Worm (Caenorhabditis elegans) whole organism, young adult: Measurements from ENCODE around the gene str-159.
A peak's percentile ranks its signal among the peaks of the same experiment; 100 is the strongest.

Experiments used
- B0336.3 ChIP-seq: fragments of 200-800 bp; sonication (Bioruptor generic); IDR thresholded peaks from 2 replicates; pipeline ENCODE4 v1.3.6; 2022; ENCODE audit warnings: missing genetic modification characterization, missing compliant biosample characterization
- D2030.7 ChIP-seq: fragments of 200-800 bp; sonication (Bioruptor generic); IDR thresholded peaks from 2 replicates; pipeline ENCODE4 v1.3.6; 2022; ENCODE audit warnings: missing genetic modification reagents, missing genetic modification characterization, missing compliant biosample characterization
- F52B5.7 ChIP-seq: sonication (generic microtip); optimal IDR thresholded peaks from 2 replicates; lab custom pipeline; 2016; ENCODE audit warnings: mild to moderate bottlenecking, missing genetic modification characterization, missing compliant biosample characterization
- F55B11.4 ChIP-seq: sonication (generic microtip); optimal IDR thresholded peaks from 2 replicates; lab custom pipeline; 2016; ENCODE audit warnings: missing compliant biosample characterization, missing genetic modification characterization, borderline replicate concordance; ENCODE audit not compliant: insufficient read depth
- K11D2.4 ChIP-seq: fragments of 200-800 bp; sonication (Bioruptor generic); IDR thresholded peaks from 2 replicates; pipeline ENCODE4 v1.3.6; 2022; ENCODE audit warnings: missing genetic modification reagents, missing genetic modification characterization, missing compliant biosample characterization
- T26A5.8 ChIP-seq: sonication (generic microtip); optimal IDR thresholded peaks from 2 replicates; lab custom pipeline; 2016; ENCODE audit warnings: missing genetic modification characterization, missing compliant biosample characterization
- ZK185.1 ChIP-seq: sonication (generic microtip); optimal IDR thresholded peaks from 2 replicates; lab custom pipeline; 2016; ENCODE audit warnings: mild to moderate bottlenecking, missing genetic modification characterization, missing compliant biosample characterization; ENCODE audit not compliant: poor library complexity, severe bottlenecking
- athp-1 ChIP-seq: sonication (generic microtip); optimal IDR thresholded peaks from 2 replicates; lab custom pipeline; 2017; ENCODE audit warnings: mild to moderate bottlenecking, missing genetic modification characterization, missing compliant biosample characterization
- ccch-3 ChIP-seq: fragments of 200-800 bp; sonication (Bioruptor generic); optimal IDR thresholded peaks from 2 replicates; lab custom pipeline; 2018; ENCODE audit warnings: mild to moderate bottlenecking, missing genetic modification characterization, missing compliant biosample characterization
- ceh-27 ChIP-seq: fragments of 200-800 bp; sonication (Bioruptor generic); optimal IDR thresholded peaks from 2 replicates; lab custom pipeline; 2018; ENCODE audit warnings: mild to moderate bottlenecking, missing genetic modification characterization, moderate library complexity, missing compliant biosample characterization
- ceh-40 ChIP-seq: fragments of 200-800 bp; sonication (Bioruptor generic); IDR thresholded peaks from 2 replicates; pipeline ENCODE4 v1.3.6; 2022; ENCODE audit warnings: missing genetic modification characterization, missing compliant biosample characterization
- ceh-79 ChIP-seq: sonication (generic microtip); optimal IDR thresholded peaks from 2 replicates; lab custom pipeline; 2017; ENCODE audit warnings: mild to moderate bottlenecking, missing genetic modification characterization, missing compliant biosample characterization
- ceh-91 ChIP-seq: fragments of 200-800 bp; sonication (Bioruptor generic); IDR thresholded peaks from 2 replicates; pipeline ENCODE4 v1.3.6; 2022; ENCODE audit warnings: missing genetic modification reagents, missing genetic modification characterization, missing compliant biosample characterization
- die-1 ChIP-seq: sonication (generic microtip); optimal IDR thresholded peaks from 2 replicates; lab custom pipeline; 2016; ENCODE audit warnings: missing genotype, mild to moderate bottlenecking, missing genetic modification characterization, missing compliant biosample characterization
- dpl-1 ChIP-seq: fragments of 150-350 bp; optimal IDR thresholded peaks from 2 replicates; lab custom pipeline; 2014; ENCODE audit warnings: missing biosample characterization, missing genetic modification reagents, missing genetic modification characterization
- egl-44 ChIP-seq: fragments of 200-800 bp; sonication (Bioruptor generic); IDR thresholded peaks from 2 replicates; pipeline ENCODE4 v1.3.6; 2022; ENCODE audit warnings: missing genetic modification reagents, missing genetic modification characterization, missing compliant biosample characterization
- ekl-4 ChIP-seq: fragments of 200-800 bp; sonication (Bioruptor generic); IDR thresholded peaks from 2 replicates; pipeline ENCODE4 v1.3.6; 2022; ENCODE audit warnings: missing genetic modification reagents, missing genetic modification characterization, missing compliant biosample characterization
- fkh-3 ChIP-seq: sonication (generic microtip); optimal IDR thresholded peaks from 2 replicates; lab custom pipeline; 2016; ENCODE audit warnings: mild to moderate bottlenecking, missing genetic modification characterization, missing compliant biosample characterization
- hmg-1.2 ChIP-seq: fragments of 200-800 bp; sonication (Bioruptor generic); IDR thresholded peaks from 2 replicates; pipeline ENCODE4 v1.3.6; 2022; ENCODE audit warnings: missing genetic modification reagents, missing genetic modification characterization, missing compliant biosample characterization
- hsf-1 ChIP-seq: fragments of 200-800 bp; sonication (Bioruptor generic); IDR thresholded peaks from 2 replicates; pipeline ENCODE4 v1.3.6; 2022; ENCODE audit warnings: missing genetic modification reagents, missing genetic modification characterization, missing compliant biosample characterization
- let-526 ChIP-seq: fragments of 200-800 bp; sonication (Bioruptor generic); IDR thresholded peaks from 2 replicates; pipeline ENCODE4 v1.3.6; 2022; ENCODE audit warnings: missing genetic modification reagents, missing genetic modification characterization, missing compliant biosample characterization
- lin-35 ChIP-seq, 3 experiments: fragments of 150-350 bp in 2 of 3; sonication (generic microtip) in 1 of 3; optimal IDR thresholded peaks; 2 replicates each; lab custom pipeline; 2014 to 2018; ENCODE audit warnings: missing biosample characterization in 3 of 3, missing genetic modification characterization in 3 of 3, missing genetic modification reagents in 3 of 3
- lin-40 ChIP-seq: sonication (generic microtip); optimal IDR thresholded peaks from 2 replicates; lab custom pipeline; 2016; ENCODE audit warnings: missing genetic modification characterization, mild to moderate bottlenecking, missing compliant biosample characterization, missing genotype, missing genetic modification reagents
- nhr-179 ChIP-seq: sonication (generic microtip); optimal IDR thresholded peaks from 2 replicates; lab custom pipeline; 2016; ENCODE audit warnings: mild to moderate bottlenecking, missing genetic modification characterization, missing compliant biosample characterization
- nhr-90 ChIP-seq: sonication (generic microtip); optimal IDR thresholded peaks from 2 replicates; lab custom pipeline; 2016; ENCODE audit warnings: missing genotype, mild to moderate bottlenecking, missing genetic modification characterization, missing compliant biosample characterization
- rpc-1 ChIP-seq, 2 experiments: fragments of 150-350 bp in 1 of 2; sonication (generic microtip) in 1 of 2; optimal IDR thresholded peaks; 2 replicates each; lab custom pipeline; 2014 to 2018; ENCODE audit warnings: missing biosample characterization in 1 of 2, missing genetic modification characterization in 1 of 2, missing genetic modification reagents in 1 of 2, missing genotype in 1 of 2
- sdz-38 ChIP-seq: sonication (generic microtip); optimal IDR thresholded peaks from 2 replicates; lab custom pipeline; 2016; ENCODE audit warnings: missing genotype, missing genetic modification characterization, missing compliant biosample characterization
- tbx-9 ChIP-seq: sonication (generic microtip); optimal IDR thresholded peaks from 2 replicates; lab custom pipeline; 2016; ENCODE audit warnings: borderline replicate concordance, missing genetic modification characterization, inconsistent platforms, missing compliant biosample characterization
- unc-130 ChIP-seq: sonication (generic microtip); optimal IDR thresholded peaks from 2 replicates; lab custom pipeline; 2016; ENCODE audit warnings: missing genetic modification reagents, missing genetic modification characterization, missing compliant biosample characterization
- ztf-28 ChIP-seq: fragments of 200-800 bp; sonication (Bioruptor generic); IDR thresholded peaks from 2 replicates; pipeline ENCODE4 v1.3.6; 2022; ENCODE audit warnings: missing genetic modification reagents, missing genetic modification characterization, missing compliant biosample characterization

The str-159 gene

ce11 chrIV:4930754-4931322 lies 21.7 kb downstream of the str-159 start (continued):
- TF ChIP-seq lin-40 (tag; lab: Kevin White, UChicago), result no peak
- no peak for TF ChIP-seq athp-1 (tag; lab: Kevin White, UChicago)
- no peak for TF ChIP-seq F55B11.4 (tag; lab: Kevin White, UChicago)
- TF ChIP-seq ceh-27 (GFP tag; lab: Kevin White, UChicago), result no peak
- TF ChIP-seq nhr-179 (tag; lab: Kevin White, UChicago), result no peak
- no peak for TF ChIP-seq unc-130 (GFP tag; lab: Kevin White, UChicago)
- peak; percentile 80 for TF ChIP-seq hmg-1.2 (GFP tag; lab: Robert Waterston, UW)
- TF ChIP-seq ceh-79, result no peak
- TF ChIP-seq fkh-3 (tag; lab: Kevin White, UChicago), result peak; percentile 45
- TF ChIP-seq die-1 (tag; lab: Kevin White, UChicago), result peak; percentile 73
- TF ChIP-seq dpl-1 (GFP tag; lab: Kevin White, UChicago), result no peak

ce11 chrIV:4934103-4934502 lies 25.0 kb downstream of the str-159 start, which contains the start of gene str-153:
str-153 (plus strand) TSS chrIV:4934403.
- TF ChIP-seq ccch-3 (no peak), nhr-179 (tag; lab: Kevin White, UChicago) (no peak), K11D2.4 (GFP tag; lab: Robert Waterston, UW) (no peak), ceh-91 (GFP tag; lab: Robert Waterston, UW) (no peak), lin-35 (GFP tag; optimal IDR thresholded peaks at IDR 0.05; lab: Kevin White, UChicago) (no peak), F52B5.7 (no peak), T26A5.8 (tag; lab: Kevin White, UChicago) (no peak)

- TF ChIP-seq tbx-9 (tag; lab: Kevin White, UChicago) (no peak), ceh-27 (GFP tag; lab: Kevin White, UChicago) (no peak), hsf-1 (no peak), dpl-1 (GFP tag; lab: Kevin White, UChicago) (no peak), B0336.3 (GFP tag; lab: Robert Waterston, UW) (no peak), rpc-1 (optimal IDR thresholded peaks at IDR 0.05; lab: Kevin White, UChicago) (no peak), rpc-1 (tag; optimal IDR thresholded peaks at IDR 0.05; lab: Kevin White, UChicago) (no peak), F52B5.7 (no peak), ceh-40 (GFP tag; lab: Robert Waterston, UW) (no peak), ekl-4 (GFP tag; lab: Robert Waterston, UW) (no peak), ccch-3 (no peak), egl-44 (GFP tag; lab: Robert Waterston, UW) (no peak), D2030.7 (GFP tag; lab: Robert Waterston, UW) (no peak), nhr-90 (no peak)
- TF ChIP-seq, all 124 proteins: peak for 0
Observed at ce11 chrIV:4937647-4938046, 28.5 kb downstream of the str-159 start, which contains the start of gene fbxa-86. fbxa-86 (minus strand) TSS chrIV:4938013.

ce11 chrIV:4938664-4939063 lies 29.5 kb downstream of the str-159 start, which contains the start of gene str-168:
str-168 (plus strand) TSS chrIV:4938964.
- TF ChIP-seq T26A5.8 (tag; lab: Kevin White, UChicago) (no peak), ztf-28 (GFP tag; lab: Robert Waterston, UW) (no peak), ZK185.1 (tag; lab: Kevin White, UChicago) (no peak), sdz-38 (tag; lab: Kevin White, UChicago) (no peak), F55B11.4 (tag; lab: Kevin White, UChicago) (no peak), hmg-1.2 (GFP tag; lab: Robert Waterston, UW) (no peak)

ce11 chrIV:4941681-4942080 lies 32.5 kb downstream of the str-159 start, which contains the start of gene Y9C9A.5:
Y9C9A.5 (plus strand) TSS chrIV:4941981.
- TF ChIP-seq let-526 (GFP tag; lab: Robert Waterston, UW), result no peak
- no peak for TF ChIP-seq sdz-38 (tag; lab: Kevin White, UChicago)
- TF ChIP-seq, all 124 proteins: peak for 0
